Fruit fly (Drosophila melanogaster): ENCODE measurements around the gene CG13658.

DNA sequence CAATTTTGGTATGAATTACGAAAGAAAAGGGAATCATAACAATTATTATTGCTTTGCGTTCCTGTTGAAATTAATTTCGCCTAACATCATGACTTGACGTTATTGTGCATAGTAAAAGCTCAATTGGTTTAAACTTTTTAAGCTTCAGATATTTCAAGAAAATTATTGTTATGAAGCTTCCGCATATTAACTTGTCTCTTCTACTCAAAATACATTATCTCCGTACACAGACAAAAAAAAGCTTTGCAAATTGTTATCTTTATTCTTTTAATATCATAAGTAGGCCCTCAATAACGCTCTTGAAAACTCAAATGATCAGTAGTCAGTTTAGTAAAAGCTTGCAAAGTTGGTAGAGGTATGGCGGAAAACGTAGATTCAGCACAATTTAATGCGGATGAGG is at the start of gene CG13658:
- no peak for TF ChIP-seq rn (GFP tag; IDR thresholded peaks at IDR 0.05)
- TF ChIP-seq fd96Ca (GFP tag; IDR thresholded peaks at IDR 0.05), result no peak
- TF ChIP-seq EcR (GFP tag; optimal IDR thresholded peaks at IDR 0.05), result no peak
- TF ChIP-seq Pif1B (GFP tag; optimal IDR thresholded peaks at IDR 0.05), result no peak
- no peak for TF ChIP-seq CG4496 (GFP tag; IDR thresholded peaks at IDR 0.05)
- TF ChIP-seq CG34367 (tag; optimal IDR thresholded peaks at IDR 0.05), result no peak
- no peak for TF ChIP-seq gl (tag; optimal IDR thresholded peaks at IDR 0.05)
- TF ChIP-seq CG12605 (GFP tag; IDR thresholded peaks at IDR 0.05), result no peak
- TF ChIP-seq CG17806 (tag; optimal IDR thresholded peaks at IDR 0.05), result no peak
- TF ChIP-seq Ets98B (GFP tag; IDR thresholded peaks at IDR 0.05), result no peak
- TF ChIP-seq Pif1A (GFP tag; optimal IDR thresholded peaks at IDR 0.05), result no peak
- no peak for TF ChIP-seq Snoo (tag; optimal IDR thresholded peaks at IDR 0.05)

Data from whole organism, pupa.